Worm (Caenorhabditis elegans) whole organism, L1 larva: ENCODE results near the gene hlh-25.

Source experiments
- C16A3.4 ChIP-seq: fragments of 150-350 bp; optimal IDR thresholded peaks from 2 replicates; lab custom pipeline; 2014; ENCODE audit warnings: missing biosample characterization, missing genetic modification characterization
- F16B12.6 ChIP-seq: fragments of 150-350 bp; optimal IDR thresholded peaks from 2 replicates; lab custom pipeline; 2014; ENCODE audit warnings: missing biosample characterization, missing genetic modification characterization
- aly-2 ChIP-seq: fragments of 150-350 bp; optimal IDR thresholded peaks from 2 replicates; lab custom pipeline; 2014; ENCODE audit warnings: missing biosample characterization, missing genetic modification characterization
- ceh-8 ChIP-seq: fragments of 200-800 bp; sonication (Bioruptor generic); optimal IDR thresholded peaks from 2 replicates; lab custom pipeline; 2018; ENCODE audit warnings: mild to moderate bottlenecking, missing genetic modification characterization, moderate library complexity, missing compliant biosample characterization
- ceh-82 ChIP-seq, 3 experiments: fragments of 150-350 bp in 1 of 3; sonication (generic microtip) in 2 of 3; optimal IDR thresholded peaks; 2 replicates each; lab custom pipeline; 2014 to 2017; ENCODE audit warnings: missing biosample characterization in 3 of 3, missing genetic modification characterization in 3 of 3
- efl-1 ChIP-seq, 4 experiments: fragments of 150-350 bp; optimal IDR thresholded peaks in 3 of 4; peaks in 1 of 4; 1 replicate in 1 of 4; 2 replicates in 3 of 4; lab custom pipeline; 2014; ENCODE audit warnings: missing biosample characterization in 2 of 4, missing genetic modification characterization in 2 of 4, missing genetic modification reagents in 2 of 4
- egl-13 ChIP-seq: sonication (generic microtip); optimal IDR thresholded peaks from 2 replicates; lab custom pipeline; 2016; ENCODE audit warnings: missing genotype, missing genetic modification reagents, missing genetic modification characterization, missing compliant biosample characterization
- egl-27 ChIP-seq, 2 experiments: fragments of 150-350 bp in 1 of 2; sonication (generic microtip); optimal IDR thresholded peaks; 3 replicates each; lab custom pipeline; 2017 to 2018; ENCODE audit warnings: missing biosample characterization in 2 of 2, missing genetic modification characterization in 2 of 2, missing genetic modification reagents in 2 of 2
- elt-2 ChIP-seq: sonication (generic microtip); optimal IDR thresholded peaks from 2 replicates; lab custom pipeline; 2016; ENCODE audit warnings: missing genetic modification characterization, mild to moderate bottlenecking, inconsistent platforms, missing compliant biosample characterization, missing genetic modification reagents
- elt-3 ChIP-seq, 6 experiments: fragments of 150-350 bp in 1 of 6; sonication (generic microtip); optimal IDR thresholded peaks; 2 replicates each; lab custom pipeline; 2017 to 2018; ENCODE audit warnings: missing biosample characterization in 6 of 6, missing genetic modification characterization in 6 of 6, inconsistent platforms in 1 of 6
- ets-5 ChIP-seq: fragments of 200-800 bp; sonication (Bioruptor generic); IDR thresholded peaks from 2 replicates; pipeline ENCODE4 v1.3.6; 2022; ENCODE audit warnings: missing genetic modification characterization, missing compliant biosample characterization
- fkh-4 ChIP-seq: sonication (generic microtip); optimal IDR thresholded peaks from 2 replicates; lab custom pipeline; 2016; ENCODE audit warnings: missing compliant biosample characterization, missing genetic modification characterization, borderline replicate concordance
- fos-1 ChIP-seq: fragments of 150-350 bp; optimal IDR thresholded peaks from 2 replicates; lab custom pipeline; 2014; ENCODE audit warnings: missing biosample characterization, missing genetic modification characterization
- hlh-4 ChIP-seq: sonication (generic microtip); optimal IDR thresholded peaks from 2 replicates; lab custom pipeline; 2016; ENCODE audit warnings: mild to moderate bottlenecking, missing genetic modification characterization, missing compliant biosample characterization
- lin-14 ChIP-seq: fragments of 200-800 bp; sonication (Bioruptor generic); optimal IDR thresholded peaks from 2 replicates; lab custom pipeline; 2018; ENCODE audit warnings: mild to moderate bottlenecking, missing genetic modification characterization, moderate library complexity, missing compliant biosample characterization
- lin-15B ChIP-seq: fragments of 150-350 bp; sonication (generic microtip); optimal IDR thresholded peaks from 3 replicates; lab custom pipeline; 2014; ENCODE audit warnings: missing biosample characterization, missing genetic modification characterization
- lin-35 ChIP-seq, 2 experiments: fragments of 150-350 bp; optimal IDR thresholded peaks; 2 replicates each; lab custom pipeline; 2014; ENCODE audit warnings: missing biosample characterization in 2 of 2, missing genetic modification characterization in 2 of 2, missing genetic modification reagents in 2 of 2
- lin-39 ChIP-seq: fragments of 150-350 bp; optimal IDR thresholded peaks from 2 replicates; lab custom pipeline; 2014; ENCODE audit warnings: missing biosample characterization, missing genetic modification reagents, missing genetic modification characterization
- mdl-1 ChIP-seq, 2 experiments: fragments of 150-350 bp; optimal IDR thresholded peaks; 2 replicates each; lab custom pipeline; 2014 to 2017; ENCODE audit warnings: missing biosample characterization in 2 of 2, missing genetic modification characterization in 2 of 2, inconsistent platforms in 1 of 2
- mep-1 ChIP-seq: fragments of 150-350 bp; optimal IDR thresholded peaks from 2 replicates; lab custom pipeline; 2014; ENCODE audit warnings: missing biosample characterization, missing genetic modification characterization
- nhr-11 ChIP-seq: fragments of 150-350 bp; optimal IDR thresholded peaks from 2 replicates; lab custom pipeline; 2014; ENCODE audit warnings: missing biosample characterization, missing genetic modification characterization
- nhr-12 ChIP-seq: sonication (generic microtip); optimal IDR thresholded peaks from 2 replicates; lab custom pipeline; 2017; ENCODE audit warnings: missing biosample characterization, missing genetic modification characterization
- nhr-19 ChIP-seq: fragments of 200-800 bp; sonication (Bioruptor generic); conservative IDR thresholded peaks from 2 replicates; pipeline ENCODE4 v1.3.6; 2022; ENCODE audit warnings: missing genetic modification characterization, missing compliant biosample characterization
- nhr-20 ChIP-seq: sonication (generic microtip); optimal IDR thresholded peaks from 2 replicates; lab custom pipeline; 2016; ENCODE audit warnings: mild to moderate bottlenecking, missing genetic modification characterization, missing compliant biosample characterization
- nhr-28 ChIP-seq: fragments of 150-350 bp; optimal IDR thresholded peaks from 2 replicates; lab custom pipeline; 2014; ENCODE audit warnings: missing biosample characterization, missing genetic modification characterization
- nhr-71 ChIP-seq: sonication (generic microtip); optimal IDR thresholded peaks from 2 replicates; lab custom pipeline; 2016; ENCODE audit warnings: mild to moderate bottlenecking, missing genetic modification characterization, moderate library complexity, missing compliant biosample characterization
- nhr-76 ChIP-seq: sonication (generic microtip); optimal IDR thresholded peaks from 2 replicates; lab custom pipeline; 2017; ENCODE audit warnings: missing biosample characterization, missing genetic modification characterization
- nhr-77 ChIP-seq: fragments of 150-350 bp; optimal IDR thresholded peaks from 2 replicates; lab custom pipeline; 2014; ENCODE audit warnings: missing biosample characterization, missing genetic modification characterization
- nhr-84 ChIP-seq: sonication (generic microtip); optimal IDR thresholded peaks from 2 replicates; lab custom pipeline; 2017; ENCODE audit warnings: missing biosample characterization, missing genetic modification characterization
- nhr-85 ChIP-seq: sonication (generic microtip); peaks from one replicate; lab custom pipeline; 2016; ENCODE audit warnings: missing genetic modification characterization, inconsistent platforms, missing compliant biosample characterization
- pax-3 ChIP-seq: fragments of 200-800 bp; sonication (Bioruptor generic); optimal IDR thresholded peaks from 2 replicates; lab custom pipeline; 2018; ENCODE audit warnings: mild to moderate bottlenecking, missing genetic modification characterization, moderate library complexity, missing compliant biosample characterization
- pqm-1 ChIP-seq: sonication (generic microtip); optimal IDR thresholded peaks from 3 replicates; lab custom pipeline; 2017; ENCODE audit warnings: missing biosample characterization, missing genetic modification characterization
- rnt-1 ChIP-seq: sonication (generic microtip); optimal IDR thresholded peaks from 2 replicates; lab custom pipeline; 2016; ENCODE audit warnings: mild to moderate bottlenecking, missing genetic modification characterization, moderate library complexity, missing compliant biosample characterization
- snpc-4 ChIP-seq: fragments of 150-350 bp; optimal IDR thresholded peaks from 2 replicates; lab custom pipeline; 2014; ENCODE audit warnings: missing biosample characterization, missing genetic modification characterization
- sup-37 ChIP-seq: fragments of 200-800 bp; sonication (Bioruptor generic); optimal IDR thresholded peaks from 2 replicates; lab custom pipeline; 2018; ENCODE audit warnings: mild to moderate bottlenecking, missing genetic modification characterization, missing compliant biosample characterization
- tlp-1 ChIP-seq: fragments of 150-350 bp; optimal IDR thresholded peaks from 2 replicates; lab custom pipeline; 2014; ENCODE audit warnings: missing biosample characterization, missing genetic modification characterization
- unc-130 ChIP-seq: fragments of 150-350 bp; optimal IDR thresholded peaks from 2 replicates; lab custom pipeline; 2017; ENCODE audit warnings: missing biosample characterization, missing genetic modification characterization, inconsistent platforms
- unc-86 ChIP-seq: sonication (generic microtip); optimal IDR thresholded peaks from 2 replicates; lab custom pipeline; 2016; ENCODE audit warnings: missing genetic modification characterization, missing compliant biosample characterization
- xbp-1 ChIP-seq: sonication (generic microtip); optimal IDR thresholded peaks from 2 replicates; lab custom pipeline; 2016; ENCODE audit warnings: missing genetic modification characterization, missing compliant biosample characterization
- zip-4 ChIP-seq: fragments of 200-800 bp; sonication (Bioruptor generic); optimal IDR thresholded peaks from 2 replicates; lab custom pipeline; 2018; ENCODE audit warnings: mild to moderate bottlenecking, missing genetic modification characterization, moderate library complexity, missing compliant biosample characterization
- ztf-11 ChIP-seq, 2 experiments: sonication (generic microtip); optimal IDR thresholded peaks; 2 replicates each; lab custom pipeline; 2016 to 2017; ENCODE audit warnings: missing genetic modification characterization in 2 of 2, missing biosample characterization in 1 of 2, missing compliant biosample characterization in 1 of 2

hlh-25 gene

ce11 chrII:5554317-5554716 is 19.3 kb downstream of the hlh-25 start, which contains the start of gene ins-12:
Gene ins-12, plus strand, starts transcription at chrII:5554617.
- TF ChIP-seq nhr-84 (tag; lab: Kevin White, UChicago) (no peak), elt-2 (tag; lab: Kevin White, UChicago) (no peak), fos-1 (tag; lab: Kevin White, UChicago) (no peak), nhr-76 (tag; lab: Kevin White, UChicago) (no peak), lin-15B (no peak), pqm-1 (tag; lab: Kevin White, UChicago) (no peak), elt-3 (tag; optimal IDR thresholded peaks at IDR 0.05; lab: Kevin White, UChicago) (no peak), lin-14 (no peak), nhr-85 (tag; lab: Kevin White, UChicago) (no peak), nhr-11 (tag; lab: Kevin White, UChicago) (no peak), pax-3 (tag; lab: Kevin White, UChicago) (no peak), ceh-82 (tag; optimal IDR thresholded peaks at IDR 0.05; lab: Kevin White, UChicago) (no peak), egl-27 (tag; optimal IDR thresholded peaks at IDR 0.05; lab: Kevin White, UChicago) (no peak)

DNA sequence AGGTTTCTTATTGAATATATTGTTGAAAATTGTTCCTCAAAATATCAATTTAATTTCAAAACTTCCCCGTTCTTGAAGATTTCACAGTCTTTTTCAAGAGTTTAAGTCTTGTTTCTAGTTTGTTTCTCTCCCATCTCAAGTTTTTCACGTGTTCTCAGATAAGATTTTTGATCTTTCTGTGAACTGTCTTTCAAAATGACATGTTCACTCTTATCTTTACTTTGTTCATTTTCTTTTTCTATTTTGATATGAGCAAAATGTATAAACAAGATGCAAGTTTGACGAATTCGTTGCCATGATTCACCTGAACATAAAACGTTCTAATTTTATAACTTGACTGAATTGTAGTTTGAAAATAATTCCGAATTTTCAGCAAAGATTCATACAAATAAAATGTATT is 19.7 kb downstream of the hlh-25 start:
- TF ChIP-seq unc-130 (tag; lab: Kevin White, UChicago) (no peak), egl-27 (tag; optimal IDR thresholded peaks at IDR 0.05; lab: Kevin White, UChicago) (no peak), snpc-4 (tag; lab: Kevin White, UChicago) (no peak), egl-13 (tag; lab: Kevin White, UChicago) (no peak), ets-5 (no peak), nhr-12 (tag; lab: Kevin White, UChicago) (no peak), nhr-11 (tag; lab: Kevin White, UChicago) (no peak), aly-2 (tag; lab: Kevin White, UChicago) (no peak), tlp-1 (tag; lab: Kevin White, UChicago) (no peak), rnt-1 (no peak)

- TF ChIP-seq F16B12.6 (no peak), hlh-4 (tag; lab: Kevin White, UChicago) (no peak), unc-130 (tag; lab: Kevin White, UChicago) (no peak), nhr-12 (tag; lab: Kevin White, UChicago) (no peak), elt-2 (tag; lab: Kevin White, UChicago) (peak; percentile 66), efl-1 (optimal IDR thresholded peaks at IDR 0.05; lab: Kevin White, UChicago) (no peak), efl-1 (GFP tag; optimal IDR thresholded peaks at IDR 0.05 in 1 of 2; lab: Kevin White, UChicago) (peak in 1 of 2 experiments; percentile 76)
These were observed 20.5 kb downstream of the hlh-25 start for ce11 chrII:5555522-5555921.

DNA sequence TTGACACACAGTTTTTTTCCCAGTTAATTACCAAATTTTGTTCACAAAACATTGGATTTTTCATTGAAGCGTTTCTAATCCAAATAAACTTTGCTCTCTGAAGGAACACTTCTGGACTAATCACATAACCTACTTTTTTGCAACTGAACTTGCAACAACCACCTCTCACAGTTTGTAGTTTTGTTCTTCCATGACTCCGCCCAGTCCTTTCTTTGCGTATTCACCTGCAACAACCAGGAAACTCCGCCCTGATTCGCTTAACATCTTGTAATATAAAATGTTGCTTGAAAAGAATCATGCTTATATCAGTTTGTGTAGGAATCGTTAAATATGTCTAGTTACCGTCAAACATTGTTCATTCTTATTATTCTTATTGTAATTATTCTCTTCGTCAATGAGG is 21.4 kb downstream of the hlh-25 start, which contains the start of gene ins-11:
Gene ins-11, plus strand, starts transcription at position 301 of the 400 bp plus-strand sequence.
- TF ChIP-seq elt-2 (tag; lab: Kevin White, UChicago) (no peak), xbp-1 (tag; lab: Kevin White, UChicago) (no peak), lin-39 (tag; lab: Kevin White, UChicago) (no peak), zip-4 (GFP tag; lab: Kevin White, UChicago) (no peak), ceh-82 (tag; optimal IDR thresholded peaks at IDR 0.05; lab: Kevin White, UChicago) (no peak), F16B12.6 (no peak), lin-15B (no peak), ceh-8 (GFP tag; lab: Kevin White, UChicago) (no peak), ztf-11 (tag; optimal IDR thresholded peaks at IDR 0.05; lab: Kevin White, UChicago) (no peak), nhr-19 (GFP tag; lab: Robert Waterston, UW) (no peak), nhr-76 (tag; lab: Kevin White, UChicago) (no peak), sup-37 (GFP tag; lab: Kevin White, UChicago) (no peak)
- TF ChIP-seq, all 84 proteins: peak for 0

- TF ChIP-seq mdl-1 (tag; optimal IDR thresholded peaks at IDR 0.05; lab: Kevin White, UChicago) (peak in 1 of 2 experiments; percentile 22), nhr-28 (tag; lab: Kevin White, UChicago) (no peak), nhr-76 (tag; lab: Kevin White, UChicago) (no peak), pax-3 (tag; lab: Kevin White, UChicago) (no peak), mep-1 (no peak), F16B12.6 (no peak), nhr-77 (no peak), elt-2 (tag; lab: Kevin White, UChicago) (peak; percentile 99), C16A3.4 (no peak), unc-86 (tag; lab: Kevin White, UChicago) (no peak), lin-35 (GFP tag; optimal IDR thresholded peaks at IDR 0.05; lab: Kevin White, UChicago) (peak in 1 of 2 experiments; percentile 57), nhr-20 (peak; percentile 21), egl-27 (tag; optimal IDR thresholded peaks at IDR 0.05; lab: Kevin White, UChicago) (no peak), nhr-85 (tag; lab: Kevin White, UChicago) (no peak), fkh-4 (tag; lab: Kevin White, UChicago) (no peak), lin-15B (no peak), nhr-71 (tag; lab: Kevin White, UChicago) (peak; percentile 59)
These were observed 22.1 kb downstream of the hlh-25 start for ce11 chrII:5557134-5557533.
